Worm (Caenorhabditis elegans) whole organism, L2 larva: ENCODE measurements around the gene T28H10.2.

ENCODE experiments used
- C34F6.9 ChIP-seq: fragments of 150-350 bp; optimal IDR thresholded peaks from 2 replicates; lab custom pipeline; 2014; ENCODE audit warnings: missing biosample characterization, missing genetic modification characterization
- F13H6.1 ChIP-seq: sonication (generic microtip); optimal IDR thresholded peaks from 2 replicates; lab custom pipeline; 2016; ENCODE audit warnings: missing genetic modification characterization, missing compliant biosample characterization
- R02D3.7 ChIP-seq: fragments of 150-350 bp; optimal IDR thresholded peaks from 2 replicates; lab custom pipeline; 2014; ENCODE audit warnings: missing biosample characterization, missing genetic modification characterization
- Y55F3AM.14 ChIP-seq: fragments of 200-800 bp; sonication (Bioruptor generic); optimal IDR thresholded peaks from 2 replicates; lab custom pipeline; 2018; ENCODE audit warnings: mild to moderate bottlenecking, missing genetic modification characterization, missing compliant biosample characterization
- ZK546.5 ChIP-seq: sonication (generic microtip); optimal IDR thresholded peaks from 2 replicates; lab custom pipeline; 2017; ENCODE audit warnings: missing biosample characterization, missing genetic modification characterization
- aly-2 ChIP-seq: fragments of 150-350 bp; optimal IDR thresholded peaks from 2 replicates; lab custom pipeline; 2014; ENCODE audit warnings: missing biosample characterization, missing genetic modification characterization
- ama-1 ChIP-seq: fragments of 150-350 bp; optimal IDR thresholded peaks from 2 replicates; lab custom pipeline; 2018; ENCODE audit warnings: inconsistent platforms
- ceh-16 ChIP-seq: fragments of 150-350 bp; optimal IDR thresholded peaks from 2 replicates; lab custom pipeline; 2014; ENCODE audit warnings: missing biosample characterization, missing genetic modification characterization
- ceh-82 ChIP-seq: fragments of 150-350 bp; optimal IDR thresholded peaks from 2 replicates; lab custom pipeline; 2014; ENCODE audit warnings: missing biosample characterization, missing genetic modification characterization
- crh-2 ChIP-seq: sonication (generic microtip); optimal IDR thresholded peaks from 2 replicates; lab custom pipeline; 2017; ENCODE audit warnings: missing biosample characterization, missing genetic modification characterization
- dmd-4 ChIP-seq: sonication (generic microtip); optimal IDR thresholded peaks from 2 replicates; lab custom pipeline; 2017; ENCODE audit warnings: missing biosample characterization, missing genetic modification characterization
- egl-27 ChIP-seq: sonication (generic microtip); optimal IDR thresholded peaks from 3 replicates; lab custom pipeline; 2017; ENCODE audit warnings: missing biosample characterization, missing genetic modification reagents, missing genetic modification characterization
- elt-1 ChIP-seq: fragments of 150-350 bp; optimal IDR thresholded peaks from 2 replicates; lab custom pipeline; 2014; ENCODE audit warnings: missing biosample characterization, missing genetic modification characterization
- elt-3 ChIP-seq: sonication (generic microtip); optimal IDR thresholded peaks from 2 replicates; lab custom pipeline; 2017; ENCODE audit warnings: missing biosample characterization, missing genetic modification characterization
- fos-1 ChIP-seq: fragments of 150-350 bp; optimal IDR thresholded peaks from 2 replicates; lab custom pipeline; 2014; ENCODE audit warnings: missing biosample characterization, missing genetic modification characterization
- gmeb-1 ChIP-seq: fragments of 150-350 bp; optimal IDR thresholded peaks from 2 replicates; lab custom pipeline; 2014; ENCODE audit warnings: missing biosample characterization, missing genetic modification characterization
- lin-13 ChIP-seq: fragments of 150-350 bp; optimal IDR thresholded peaks from 2 replicates; lab custom pipeline; 2014; ENCODE audit warnings: missing biosample characterization, missing genetic modification reagents, missing genetic modification characterization
- lin-39 ChIP-seq: fragments of 150-350 bp; optimal IDR thresholded peaks from 2 replicates; lab custom pipeline; 2014; ENCODE audit warnings: missing biosample characterization, missing genetic modification reagents, missing genetic modification characterization
- lsy-2 ChIP-seq, 2 experiments: fragments of 150-350 bp in 1 of 2; sonication (generic microtip) in 1 of 2; optimal IDR thresholded peaks; 2 replicates each; lab custom pipeline; 2014 to 2017; ENCODE audit warnings: missing biosample characterization in 2 of 2, missing genetic modification characterization in 2 of 2
- mab-5 ChIP-seq: fragments of 150-350 bp; optimal IDR thresholded peaks from 2 replicates; lab custom pipeline; 2014; ENCODE audit warnings: missing biosample characterization, missing genetic modification characterization
- mbf-1 ChIP-seq: sonication (generic microtip); optimal IDR thresholded peaks from 2 replicates; lab custom pipeline; 2017; ENCODE audit warnings: missing biosample characterization, missing genetic modification characterization
- mdl-1 ChIP-seq, 2 experiments: fragments of 150-350 bp in 1 of 2; sonication (generic microtip) in 1 of 2; optimal IDR thresholded peaks; 2 replicates each; lab custom pipeline; 2017; ENCODE audit warnings: missing biosample characterization in 2 of 2, missing genetic modification characterization in 2 of 2
- nhr-10 ChIP-seq: sonication (generic microtip); optimal IDR thresholded peaks from 2 replicates; lab custom pipeline; 2017; ENCODE audit warnings: missing biosample characterization, missing genetic modification characterization
- nhr-12 ChIP-seq: fragments of 150-350 bp; optimal IDR thresholded peaks from 2 replicates; lab custom pipeline; 2014; ENCODE audit warnings: missing biosample characterization, missing genetic modification characterization
- nhr-129 ChIP-seq: fragments of 150-350 bp; optimal IDR thresholded peaks from 2 replicates; lab custom pipeline; 2014; ENCODE audit warnings: missing biosample characterization, missing genetic modification characterization
- nhr-21 ChIP-seq: fragments of 150-350 bp; optimal IDR thresholded peaks from 2 replicates; lab custom pipeline; 2014; ENCODE audit warnings: missing biosample characterization, missing genetic modification characterization
- nhr-23 ChIP-seq: fragments of 150-350 bp; optimal IDR thresholded peaks from 2 replicates; lab custom pipeline; 2014; ENCODE audit warnings: missing biosample characterization, missing genetic modification reagents, missing genetic modification characterization
- nhr-237 ChIP-seq: fragments of 150-350 bp; optimal IDR thresholded peaks from 2 replicates; lab custom pipeline; 2014; ENCODE audit warnings: missing biosample characterization, missing genetic modification characterization
- nhr-6 ChIP-seq: fragments of 150-350 bp; optimal IDR thresholded peaks from 2 replicates; lab custom pipeline; 2014; ENCODE audit warnings: missing biosample characterization, missing genetic modification characterization
- nhr-77 ChIP-seq: fragments of 150-350 bp; optimal IDR thresholded peaks from 2 replicates; lab custom pipeline; 2014; ENCODE audit warnings: missing biosample characterization, missing genetic modification characterization
- peb-1 ChIP-seq: fragments of 150-350 bp; optimal IDR thresholded peaks from 2 replicates; lab custom pipeline; 2014; ENCODE audit warnings: missing biosample characterization, missing genetic modification characterization
- sem-4 ChIP-seq: fragments of 150-350 bp; optimal IDR thresholded peaks from 2 replicates; lab custom pipeline; 2014; ENCODE audit warnings: missing biosample characterization, missing genetic modification reagents, missing genetic modification characterization
- skn-1 ChIP-seq: sonication (generic microtip); optimal IDR thresholded peaks from 2 replicates; lab custom pipeline; 2017; ENCODE audit warnings: missing biosample characterization, missing genetic modification characterization
- sma-3 ChIP-seq: sonication (generic microtip); optimal IDR thresholded peaks from 2 replicates; lab custom pipeline; 2016; ENCODE audit warnings: missing genetic modification reagents, missing genetic modification characterization, missing compliant biosample characterization
- sma-9 ChIP-seq, 2 experiments: fragments of 150-350 bp in 1 of 2; sonication (generic microtip) in 1 of 2; optimal IDR thresholded peaks; 2 replicates each; lab custom pipeline; 2014 to 2016; ENCODE audit warnings: missing genetic modification characterization in 2 of 2, mild to moderate bottlenecking in 1 of 2, missing biosample characterization in 1 of 2, missing compliant biosample characterization in 1 of 2, missing genetic modification reagents in 1 of 2, moderate library complexity in 1 of 2
- snpc-4 ChIP-seq: fragments of 150-350 bp; optimal IDR thresholded peaks from 2 replicates; lab custom pipeline; 2014; ENCODE audit warnings: missing biosample characterization, missing genetic modification characterization
- unc-55 ChIP-seq: fragments of 150-350 bp; sonication (generic microtip); optimal IDR thresholded peaks from 3 replicates; lab custom pipeline; 2014; ENCODE audit warnings: missing biosample characterization, missing genetic modification reagents, missing genetic modification characterization
- unc-62 ChIP-seq: fragments of 150-350 bp; optimal IDR thresholded peaks from 2 replicates; lab custom pipeline; 2014; ENCODE audit warnings: missing biosample characterization, missing genetic modification reagents, missing genetic modification characterization
- zag-1 ChIP-seq: fragments of 150-350 bp; optimal IDR thresholded peaks from 2 replicates; lab custom pipeline; 2014; ENCODE audit warnings: missing biosample characterization, missing genetic modification characterization
- ztf-1 ChIP-seq: fragments of 200-800 bp; sonication (Bioruptor generic); conservative IDR thresholded peaks from 2 replicates; pipeline ENCODE4 v1.3.6; 2022; ENCODE audit warnings: missing genetic modification characterization, missing compliant biosample characterization
- ztf-11 ChIP-seq: sonication (generic microtip); optimal IDR thresholded peaks from 2 replicates; lab custom pipeline; 2017; ENCODE audit warnings: missing biosample characterization, missing genetic modification characterization
- ztf-4 ChIP-seq: fragments of 150-350 bp; optimal IDR thresholded peaks from 2 replicates; lab custom pipeline; 2014; ENCODE audit warnings: missing biosample characterization, missing genetic modification characterization

T28H10.2 gene

ce11 chrV:12512773-12513172 lies at the start of gene T28H10.2, which contains the start of gene lgmn-1:
Gene T28H10.2, minus strand, starts transcription at chrV:12512949.
Gene lgmn-1, plus strand, starts transcription at chrV:12513056.
- peak; percentile 14 for TF ChIP-seq nhr-129 (tag; lab: Kevin White, UChicago)
- peak; percentile 46 for TF ChIP-seq skn-1 (tag; lab: Kevin White, UChicago)
- TF ChIP-seq ZK546.5 = no peak
- no peak for TF ChIP-seq ztf-4 (tag; lab: Kevin White, UChicago)
- TF ChIP-seq fos-1 = peak; percentile 69
- peak; percentile 23 for TF ChIP-seq crh-2 (tag; lab: Kevin White, UChicago)
- no peak for TF ChIP-seq ceh-82 (tag; lab: Kevin White, UChicago)
- no peak for TF ChIP-seq elt-1 (tag; lab: Kevin White, UChicago)
- TF ChIP-seq unc-62 (GFP tag; lab: Kevin White, UChicago) = no peak
- TF ChIP-seq mdl-1 (tag; optimal IDR thresholded peaks at IDR 0.05; lab: Kevin White, UChicago) = no peak
- TF ChIP-seq gmeb-1 (tag; lab: Kevin White, UChicago) = peak; percentile 52
- peak; percentile 53 for TF ChIP-seq sma-9 (GFP tag; optimal IDR thresholded peaks at IDR 0.05; lab: Kevin White, UChicago)
- TF ChIP-seq sma-9 (tag; optimal IDR thresholded peaks at IDR 0.05; lab: Kevin White, UChicago) = no peak

ce11 chrV:12560328-12560782 lies 47.6 kb upstream of the T28H10.2 start, which contains the start of gene sel-1:
Gene sel-1, plus strand, starts transcription at chrV:12560732.
- TF ChIP-seq snpc-4 (tag; lab: Kevin White, UChicago) (no peak), sma-3 (no peak), lin-13 (GFP tag; lab: Kevin White, UChicago) (no peak), ZK546.5 (no peak), lsy-2 (tag; optimal IDR thresholded peaks at IDR 0.05; lab: Kevin White, UChicago) (peak; percentile 1 to 19), ceh-16 (no peak), unc-55 (peak; percentile 31), dmd-4 (tag; lab: Kevin White, UChicago) (no peak), mdl-1 (tag; optimal IDR thresholded peaks at IDR 0.05; lab: Kevin White, UChicago) (no peak), C34F6.9 (tag; lab: Kevin White, UChicago) (peak; percentile 48), crh-2 (tag; lab: Kevin White, UChicago) (no peak)
- TF ChIP-seq, all 48 proteins: peak for 3

- TF ChIP-seq egl-27 (tag; lab: Kevin White, UChicago) (no peak), mdl-1 (tag; optimal IDR thresholded peaks at IDR 0.05; lab: Kevin White, UChicago) (no peak), peb-1 (tag; lab: Kevin White, UChicago) (no peak), gmeb-1 (tag; lab: Kevin White, UChicago) (peak; percentile 8), nhr-10 (tag; lab: Kevin White, UChicago) (no peak), snpc-4 (tag; lab: Kevin White, UChicago) (no peak), F13H6.1 (tag; lab: Kevin White, UChicago) (no peak), nhr-23 (no peak), elt-3 (no peak), nhr-129 (tag; lab: Kevin White, UChicago) (no peak), sem-4 (tag; lab: Kevin White, UChicago) (no peak), C34F6.9 (tag; lab: Kevin White, UChicago) (no peak), aly-2 (tag; lab: Kevin White, UChicago) (no peak), nhr-237 (tag; lab: Kevin White, UChicago) (no peak), nhr-77 (tag; lab: Kevin White, UChicago) (no peak), ceh-16 (no peak), lin-39 (tag; lab: Kevin White, UChicago) (no peak), nhr-6 (tag; lab: Kevin White, UChicago) (no peak), lsy-2 (tag; optimal IDR thresholded peaks at IDR 0.05; lab: Kevin White, UChicago) (no peak), zag-1 (no peak), mbf-1 (tag; lab: Kevin White, UChicago) (no peak), skn-1 (tag; lab: Kevin White, UChicago) (no peak), ztf-4 (tag; lab: Kevin White, UChicago) (no peak), mab-5 (tag; lab: Kevin White, UChicago) (no peak), ztf-1 (GFP tag; lab: Robert Waterston, UW) (no peak), Y55F3AM.14 (GFP tag; lab: Kevin White, UChicago) (no peak), R02D3.7 (no peak), ztf-11 (tag; lab: Kevin White, UChicago) (no peak), ama-1 (lab: Kevin White, UChicago) (peak; percentile 10), sma-3 (peak; percentile 32), unc-62 (GFP tag; lab: Kevin White, UChicago) (no peak), nhr-12 (tag; lab: Kevin White, UChicago) (no peak), sma-9 (GFP tag; optimal IDR thresholded peaks at IDR 0.05; lab: Kevin White, UChicago) (peak; percentile 41), sma-9 (tag; optimal IDR thresholded peaks at IDR 0.05; lab: Kevin White, UChicago) (no peak), nhr-21 (tag; lab: Kevin White, UChicago) (peak; percentile 70)
These were observed 44.2 kb upstream of the T28H10.2 start for ce11 chrV:12556904-12557303.
